Worm (Caenorhabditis elegans) whole organism, L1 larva: ENCODE measurements around the gene srw-31.

Source experiments
- ceh-88 ChIP-seq: fragments of 200-800 bp; sonication (Bioruptor generic); IDR thresholded peaks from 2 replicates; pipeline ENCODE4 v1.3.6; 2022; ENCODE audit warnings: missing genetic modification characterization, missing compliant biosample characterization
- elt-3 ChIP-seq, 6 experiments: fragments of 150-350 bp in 1 of 6; sonication (generic microtip); optimal IDR thresholded peaks; 2 replicates each; lab custom pipeline; 2017 to 2018; ENCODE audit warnings: missing biosample characterization in 6 of 6, missing genetic modification characterization in 6 of 6, inconsistent platforms in 1 of 6
- hlh-17 ChIP-seq: fragments of 200-800 bp; sonication (Bioruptor generic); optimal IDR thresholded peaks from 2 replicates; lab custom pipeline; 2018; ENCODE audit warnings: missing genetic modification characterization, mild to moderate bottlenecking, missing compliant biosample characterization, moderate library complexity, borderline replicate concordance
- pag-3 ChIP-seq: sonication (generic microtip); optimal IDR thresholded peaks from 2 replicates; lab custom pipeline; 2017; ENCODE audit warnings: missing genetic modification characterization, mild to moderate bottlenecking, missing compliant biosample characterization, antibody characterized with exemption, borderline replicate concordance; ENCODE audit not compliant: insufficient read depth
- pax-3 ChIP-seq: fragments of 200-800 bp; sonication (Bioruptor generic); optimal IDR thresholded peaks from 2 replicates; lab custom pipeline; 2018; ENCODE audit warnings: mild to moderate bottlenecking, missing genetic modification characterization, moderate library complexity, missing compliant biosample characterization
- skn-1 ChIP-seq: fragments of 150-350 bp; optimal IDR thresholded peaks from 2 replicates; lab custom pipeline; 2014; ENCODE audit warnings: missing biosample characterization, missing genetic modification characterization

DNA sequence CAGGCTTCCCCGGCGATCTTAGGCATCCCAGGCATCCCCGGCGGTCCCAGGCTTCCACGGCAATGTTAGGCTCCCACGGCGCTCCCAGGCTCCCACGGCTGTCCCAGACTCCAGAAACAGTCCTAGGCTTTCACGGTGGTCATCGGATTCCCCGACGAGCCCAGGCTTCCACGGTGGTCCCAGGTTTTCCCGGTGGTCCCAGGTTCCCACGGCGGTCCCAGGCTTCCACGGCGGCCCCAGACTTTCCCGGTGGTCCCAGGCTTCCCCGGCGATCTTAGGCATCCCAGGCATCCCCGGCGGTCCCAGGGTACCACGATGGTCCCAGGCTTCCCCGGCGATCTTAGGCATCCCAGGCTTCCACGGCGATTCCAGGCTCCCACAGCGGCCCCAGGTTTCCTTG lies 42.2 kb downstream of the srw-31 start:
- TF ChIP-seq skn-1 (tag; lab: Kevin White, UChicago) (no peak), pax-3 (tag; lab: Kevin White, UChicago) (no peak), hlh-17 (GFP tag; lab: Kevin White, UChicago) (no peak), pag-3 (no peak), elt-3 (tag; optimal IDR thresholded peaks at IDR 0.05; lab: Kevin White, UChicago) (no peak), ceh-88 (GFP tag; lab: Robert Waterston, UW) (no peak)
